Fruit fly (Drosophila melanogaster): ENCODE results near the gene SmydA-2.

DNA sequence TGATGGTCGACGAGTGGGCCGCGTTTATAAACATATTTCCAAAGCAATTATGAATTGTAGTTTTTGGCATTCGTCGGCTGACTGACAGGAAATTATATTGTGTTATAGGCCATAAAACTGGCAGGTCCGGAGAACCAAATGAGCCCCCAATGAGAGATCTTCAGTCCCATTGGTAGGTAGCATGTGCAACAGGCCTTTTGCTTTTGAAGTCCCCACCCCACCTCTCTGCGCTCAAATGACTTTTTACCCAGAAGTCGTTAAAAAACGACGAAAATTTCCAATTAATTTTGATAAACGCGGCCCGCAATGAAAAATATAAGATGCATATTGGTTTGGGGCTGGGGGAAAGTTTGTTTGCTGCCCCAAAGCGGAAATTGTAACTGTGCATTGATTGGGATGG is 45.2 kb upstream of the SmydA-2 start:
- no peak for TF ChIP-seq CTCF (optimal IDR thresholded peaks at IDR 0.05)
- no peak for TF ChIP-seq CG8478 (optimal IDR thresholded peaks at IDR 0.05)

Measured in S2 (cell line).